Fruit fly (Drosophila melanogaster) whole organism, embryonic: ENCODE measurements around the gene Edg91.
A peak's percentile ranks its signal among the peaks of the same experiment; 100 is the strongest.

ENCODE experiments used
- Antp ChIP-seq: fragments of 200-800 bp; sonication (Bioruptor generic); optimal IDR thresholded peaks from 3 replicates; lab custom pipeline; 2016; ENCODE audit warnings: missing biosample characterization, missing genetic modification characterization
- CG10267 ChIP-seq: fragments of 200-800 bp; sonication (Bioruptor generic); optimal IDR thresholded peaks from 2 replicates; lab custom pipeline; 2018; ENCODE audit warnings: missing biosample characterization, mild to moderate bottlenecking, missing genetic modification characterization, moderate library complexity
- CG10979 ChIP-seq: fragments of 200-800 bp; sonication (Bioruptor generic); optimal IDR thresholded peaks from 2 replicates; lab custom pipeline; 2018; ENCODE audit warnings: missing biosample characterization, mild to moderate bottlenecking, missing genetic modification characterization, moderate library complexity
- CG11093 ChIP-seq: fragments of 200-800 bp; sonication (Bioruptor generic); IDR thresholded peaks from 3 replicates; pipeline ENCODE4 v1.3.6; 2022; ENCODE audit warnings: missing biosample characterization, missing genetic modification characterization
- CG11504 ChIP-seq: fragments of 200-800 bp; sonication (Bioruptor generic); optimal IDR thresholded peaks from 3 replicates; lab custom pipeline; 2019; ENCODE audit warnings: missing biosample characterization, mild to moderate bottlenecking, missing genetic modification characterization, moderate library complexity
- CG12391 ChIP-seq: fragments of 200-800 bp; sonication (Bioruptor generic); optimal IDR thresholded peaks from 3 replicates; lab custom pipeline; 2018; ENCODE audit warnings: missing biosample characterization, mild to moderate bottlenecking, missing genetic modification characterization, moderate library complexity
- CG13775 ChIP-seq: fragments of 200-800 bp; sonication (Bioruptor generic); optimal IDR thresholded peaks from 3 replicates; lab custom pipeline; 2017; ENCODE audit warnings: missing biosample characterization, mild to moderate bottlenecking, missing genetic modification characterization
- CG14710 ChIP-seq: fragments of 200-800 bp; sonication (Bioruptor generic); optimal IDR thresholded peaks from 3 replicates; lab custom pipeline; 2019; ENCODE audit warnings: missing biosample characterization, mild to moderate bottlenecking, missing genetic modification characterization, moderate library complexity
- CG15696 ChIP-seq: fragments of 200-800 bp; sonication (Bioruptor generic); optimal IDR thresholded peaks from 2 replicates; lab custom pipeline; 2019; ENCODE audit warnings: missing biosample characterization, mild to moderate bottlenecking, missing genetic modification characterization, moderate library complexity
- CG1602 ChIP-seq: fragments of 200-800 bp; sonication (Bioruptor generic); optimal IDR thresholded peaks from 3 replicates; lab custom pipeline; 2016; ENCODE audit warnings: missing biosample characterization, missing genetic modification characterization
- CG1792 ChIP-seq: fragments of 200-800 bp; sonication (Bioruptor generic); optimal IDR thresholded peaks from 2 replicates; lab custom pipeline; 2016; ENCODE audit warnings: missing biosample characterization, missing genetic modification characterization
- CG31441 ChIP-seq: fragments of 200-800 bp; sonication (Bioruptor generic); IDR thresholded peaks from 2 replicates; pipeline ENCODE4 v1.3.6; 2022; ENCODE audit warnings: missing biosample characterization, missing genetic modification characterization
- CG42726 ChIP-seq: fragments of 200-800 bp; sonication (Bioruptor generic); IDR thresholded peaks from 2 replicates; pipeline ENCODE4 v1.3.6; 2022; ENCODE audit warnings: missing biosample characterization, missing genetic modification characterization; ENCODE audit not compliant: partially characterized antibody
- CG4707 ChIP-seq: fragments of 200-800 bp; sonication (Bioruptor generic); optimal IDR thresholded peaks from 2 replicates; lab custom pipeline; 2018; ENCODE audit warnings: missing biosample characterization, mild to moderate bottlenecking, missing genetic modification characterization, moderate library complexity
- CG4820 ChIP-seq: fragments of 200-800 bp; sonication (Bioruptor generic); optimal IDR thresholded peaks from 3 replicates; lab custom pipeline; 2016; ENCODE audit warnings: missing biosample characterization, missing genetic modification characterization
- CG7839 ChIP-seq: fragments of 200-800 bp; sonication (Bioruptor generic); optimal IDR thresholded peaks from 3 replicates; lab custom pipeline; 2018; ENCODE audit warnings: missing biosample characterization, mild to moderate bottlenecking, missing genetic modification characterization, moderate library complexity
- CG8478 ChIP-seq: fragments of >200 bp; optimal IDR thresholded peaks from 2 replicates; lab custom pipeline; 2018
- CG8924 ChIP-seq: fragments of 200-800 bp; optimal IDR thresholded peaks from 3 replicates; lab custom pipeline; 2019; ENCODE audit warnings: missing biosample characterization, mild to moderate bottlenecking, missing genetic modification characterization, moderate library complexity
- CG9215 ChIP-seq: fragments of 200-800 bp; sonication (Bioruptor generic); IDR thresholded peaks from 2 replicates; pipeline ENCODE4 v1.3.6; 2022; ENCODE audit warnings: missing biosample characterization, missing genetic modification characterization
- E2f1 ChIP-seq: fragments of 200-800 bp; sonication (Bioruptor generic); IDR thresholded peaks from 2 replicates; pipeline ENCODE4 v1.3.6; 2022; ENCODE audit warnings: missing biosample characterization, missing genetic modification characterization
- HLH3B ChIP-seq: fragments of 200-800 bp; sonication (Bioruptor generic); IDR thresholded peaks from 2 replicates; pipeline ENCODE4 v1.3.6; 2022; ENCODE audit warnings: missing biosample characterization, missing genetic modification characterization
- Hey ChIP-seq: fragments of 200-800 bp; sonication (Bioruptor generic); optimal IDR thresholded peaks from 3 replicates; lab custom pipeline; 2018; ENCODE audit warnings: missing biosample characterization, mild to moderate bottlenecking, missing genetic modification characterization
- MBD-R2 ChIP-seq: fragments of 200-800 bp; sonication (Bioruptor generic); IDR thresholded peaks from 2 replicates; pipeline ENCODE4 v1.3.6; 2022; ENCODE audit warnings: missing biosample characterization, missing genetic modification characterization
- Optix ChIP-seq: fragments of 200-800 bp; sonication (Bioruptor generic); IDR thresholded peaks from 3 replicates; pipeline ENCODE4 v1.3.6; 2022; ENCODE audit warnings: missing biosample characterization, missing genetic modification characterization
- Six4 ChIP-seq: fragments of 200-800 bp; sonication (Bioruptor generic); optimal IDR thresholded peaks from 2 replicates; lab custom pipeline; 2016; ENCODE audit warnings: missing biosample characterization, missing genetic modification characterization
- Sox102F ChIP-seq: fragments of 200-800 bp; sonication (Bioruptor generic); optimal IDR thresholded peaks from 2 replicates; lab custom pipeline; 2018; ENCODE audit warnings: missing biosample characterization, mild to moderate bottlenecking, missing genetic modification characterization, moderate library complexity
- Sry-β ChIP-seq: fragments of 200-800 bp; sonication (Bioruptor generic); optimal IDR thresholded peaks from 2 replicates; lab custom pipeline; 2018; ENCODE audit warnings: missing biosample characterization, mild to moderate bottlenecking, missing genetic modification characterization, moderate library complexity
- Xbp1 ChIP-seq: fragments of 200-800 bp; sonication (Bioruptor generic); optimal IDR thresholded peaks from 3 replicates; lab custom pipeline; 2016; ENCODE audit warnings: missing biosample characterization, mild to moderate bottlenecking, missing genetic modification characterization
- ap ChIP-seq: fragments of 200-800 bp; sonication (Bioruptor generic); IDR thresholded peaks from 2 replicates; pipeline ENCODE4 v1.3.6; 2022; ENCODE audit warnings: missing biosample characterization, missing genetic modification characterization
- cad ChIP-seq: fragments of >200 bp; optimal IDR thresholded peaks from 2 replicates; lab custom pipeline; 2017; ENCODE audit warnings: missing biosample characterization, missing genetic modification characterization
- chinmo ChIP-seq: fragments of 200-800 bp; sonication (Bioruptor generic); IDR thresholded peaks from 4 replicates; pipeline ENCODE4 v1.3.6; 2022; ENCODE audit warnings: missing biosample characterization, missing genetic modification characterization; ENCODE audit not compliant: partially characterized antibody
- dimm ChIP-seq: fragments of 200-800 bp; sonication (Bioruptor generic); IDR thresholded peaks from 2 replicates; pipeline ENCODE4 v1.3.6; 2022; ENCODE audit warnings: missing biosample characterization, missing genetic modification characterization
- dmrt11E ChIP-seq: fragments of 200-800 bp; sonication (Bioruptor generic); optimal IDR thresholded peaks from 3 replicates; lab custom pipeline; 2018; ENCODE audit warnings: missing biosample characterization, mild to moderate bottlenecking, missing genetic modification characterization, moderate library complexity
- dmrt99B ChIP-seq: fragments of 200-800 bp; sonication (Bioruptor generic); optimal IDR thresholded peaks from 2 replicates; lab custom pipeline; 2018; ENCODE audit warnings: missing biosample characterization, mild to moderate bottlenecking, missing genetic modification characterization, moderate library complexity
- gem ChIP-seq: fragments of 200-800 bp; sonication (Bioruptor generic); optimal IDR thresholded peaks from 2 replicates; lab custom pipeline; 2019; ENCODE audit warnings: missing biosample characterization, mild to moderate bottlenecking, missing genetic modification characterization, moderate library complexity
- gro ChIP-seq: fragments of 200-800 bp; sonication (Bioruptor generic); optimal IDR thresholded peaks from 2 replicates; lab custom pipeline; 2016; ENCODE audit warnings: missing biosample characterization, missing genetic modification characterization
- ham ChIP-seq: fragments of 200-800 bp; sonication (Bioruptor generic); IDR thresholded peaks from 2 replicates; pipeline ENCODE4 v1.3.6; 2022; ENCODE audit warnings: missing biosample characterization, missing genetic modification characterization
- lbe ChIP-seq: fragments of 200-800 bp; sonication (Bioruptor generic); optimal IDR thresholded peaks from 2 replicates; lab custom pipeline; 2016; ENCODE audit warnings: missing biosample characterization, mild to moderate bottlenecking, missing genetic modification characterization
- lola ChIP-seq, 3 experiments: fragments of >200 bp in 2 of 3; fragments of 200-800 bp in 1 of 3; sonication (Bioruptor generic) in 1 of 3; optimal IDR thresholded peaks; 2 replicates each; lab custom pipeline; 2017 to 2019; ENCODE audit warnings: missing biosample characterization in 3 of 3, missing genetic modification characterization in 3 of 3, mild to moderate bottlenecking in 1 of 3, moderate library complexity in 1 of 3
- mam ChIP-seq: fragments of 200-800 bp; sonication (Bioruptor generic); optimal IDR thresholded peaks from 3 replicates; lab custom pipeline; 2016; ENCODE audit warnings: missing biosample characterization, missing genetic modification characterization
- nom ChIP-seq: fragments of 200-800 bp; sonication (Bioruptor generic); optimal IDR thresholded peaks from 2 replicates; lab custom pipeline; 2017; ENCODE audit warnings: missing biosample characterization, missing genetic modification characterization, mild to moderate bottlenecking, moderate library complexity, missing genetic modification reagents
- phol ChIP-seq: fragments of 200-800 bp; sonication (Bioruptor generic); optimal IDR thresholded peaks from 3 replicates; lab custom pipeline; 2018; ENCODE audit warnings: missing biosample characterization, mild to moderate bottlenecking, missing genetic modification characterization, moderate library complexity
- psq ChIP-seq: fragments of 200-800 bp; sonication (Bioruptor generic); optimal IDR thresholded peaks from 2 replicates; lab custom pipeline; 2017; ENCODE audit warnings: missing biosample characterization, missing genetic modification characterization
- ro ChIP-seq: fragments of 200-800 bp; sonication (Bioruptor generic); IDR thresholded peaks from 2 replicates; pipeline ENCODE4 v1.3.6; 2022; ENCODE audit warnings: missing biosample characterization, missing genetic modification characterization
- sens ChIP-seq: fragments of 200-800 bp; sonication (Bioruptor generic); peaks from one replicate; lab custom pipeline; 2016; ENCODE audit warnings: missing biosample characterization, missing genetic modification characterization
- sim ChIP-seq: fragments of 200-800 bp; sonication (Bioruptor generic); IDR thresholded peaks from 2 replicates; pipeline ENCODE4 v1.3.6; 2022; ENCODE audit warnings: missing biosample characterization, missing genetic modification characterization
- sisA ChIP-seq: fragments of 200-800 bp; sonication (Bioruptor generic); IDR thresholded peaks from 2 replicates; pipeline ENCODE4 v1.3.6; 2022; ENCODE audit warnings: missing biosample characterization, missing genetic modification characterization

The Edg91 gene

DNA sequence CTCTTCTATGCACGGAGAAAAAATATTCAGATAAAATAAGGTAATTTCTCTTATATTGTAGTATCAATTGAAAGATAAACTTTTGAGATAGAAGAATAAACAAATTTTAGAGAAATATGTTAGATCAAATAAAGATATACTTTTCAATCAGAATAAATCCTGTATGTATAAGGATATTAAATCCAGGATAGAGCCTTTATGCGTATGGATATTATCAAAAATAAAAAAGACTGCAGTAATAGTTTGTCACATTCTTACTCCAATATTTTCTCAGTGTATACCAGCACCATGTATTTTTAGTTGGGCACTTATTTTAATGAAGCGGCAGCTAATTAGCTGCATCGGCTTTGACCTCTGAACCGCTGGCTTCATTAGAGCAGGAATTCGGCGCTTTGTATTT, 19.5 kb downstream of the Edg91 start (continued):
- TF ChIP-seq CG9215 (GFP tag; lab: Robert Waterston, UW) (no peak), chinmo (GFP tag; lab: Robert Waterston, UW) (no peak), sim (GFP tag; lab: Robert Waterston, UW) (no peak), sisA (GFP tag; lab: Robert Waterston, UW) (0 out of 2 replicates have a peak, but pooled peaks have one; percentile 19), lbe (GFP tag; lab: Kevin White, UChicago) (no peak), CG8924 (peak; percentile 7), dmrt99B (tag; lab: Kevin White, UChicago) (peak; percentile 5), CG7839 (tag; lab: Kevin White, UChicago) (peak; percentile 31), gem (tag; lab: Kevin White, UChicago) (peak; percentile 49), psq (no peak), ham (GFP tag; lab: Robert Waterston, UW) (no peak), CG13775 (GFP tag; lab: Kevin White, UChicago) (no peak), Sry-β (GFP tag; lab: Kevin White, UChicago) (no peak), ro (GFP tag; lab: Robert Waterston, UW) (no peak), sens (GFP tag; lab: Kevin White, UChicago) (peak; percentile 77), dmrt11E (peak; percentile 42), Sox102F (GFP tag; lab: Kevin White, UChicago) (peak; percentile 8), CG12391 (tag; lab: Kevin White, UChicago) (peak; percentile 22), phol (tag; lab: Kevin White, UChicago) (peak; percentile 48), cad (GFP tag; lab: Kevin White, UChicago) (no peak), CG31441 (GFP tag; lab: Robert Waterston, UW) (0 out of 2 replicates have a peak, but pooled peaks have one; percentile 13), CG8478 (lab: Kevin White, UChicago) (no peak), lola (GFP tag; optimal IDR thresholded peaks at IDR 0.05; lab: Kevin White, UChicago) (peak in 1 of 3 experiments; percentile 16), CG10267 (tag; lab: Kevin White, UChicago) (peak; percentile 9), E2f1 (no peak), CG14710 (tag; lab: Kevin White, UChicago) (peak; percentile 16), CG10979 (tag; lab: Kevin White, UChicago) (peak; percentile 40), CG15696 (tag; lab: Kevin White, UChicago) (peak; percentile 4)

DNA sequence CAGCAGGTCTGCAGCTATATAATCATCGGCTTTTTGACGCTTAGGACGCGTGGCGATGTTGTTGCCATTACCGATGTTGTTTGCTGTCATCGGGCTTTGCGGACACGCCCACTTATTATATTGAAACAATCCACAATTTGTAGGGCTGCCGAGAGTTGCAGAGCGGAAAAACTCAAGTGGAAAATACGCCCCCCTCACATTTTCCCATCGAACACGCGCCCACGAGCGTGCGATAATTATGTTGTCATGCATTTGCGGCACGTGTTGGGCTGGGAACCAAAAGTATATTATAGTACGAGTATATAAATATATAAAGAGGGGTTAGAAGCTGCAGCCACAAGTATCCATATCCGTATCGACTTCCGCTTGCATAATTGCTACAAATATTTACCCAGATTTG, 22.5 kb downstream of the Edg91 start:
- TF ChIP-seq gro: no peak
- no peak for TF ChIP-seq lola (GFP tag; optimal IDR thresholded peaks at IDR 0.05; lab: Kevin White, UChicago)
- peak; percentile 93 for TF ChIP-seq Hey
- TF ChIP-seq CG11504 (tag; lab: Kevin White, UChicago): no peak
- TF ChIP-seq nom (GFP tag; lab: Kevin White, UChicago): no peak
- no peak for TF ChIP-seq mam (GFP tag; lab: Kevin White, UChicago)
- TF ChIP-seq CG1602: no peak
- TF ChIP-seq dmrt11E: no peak
- TF ChIP-seq, all 482 proteins: peak for 1

DNA sequence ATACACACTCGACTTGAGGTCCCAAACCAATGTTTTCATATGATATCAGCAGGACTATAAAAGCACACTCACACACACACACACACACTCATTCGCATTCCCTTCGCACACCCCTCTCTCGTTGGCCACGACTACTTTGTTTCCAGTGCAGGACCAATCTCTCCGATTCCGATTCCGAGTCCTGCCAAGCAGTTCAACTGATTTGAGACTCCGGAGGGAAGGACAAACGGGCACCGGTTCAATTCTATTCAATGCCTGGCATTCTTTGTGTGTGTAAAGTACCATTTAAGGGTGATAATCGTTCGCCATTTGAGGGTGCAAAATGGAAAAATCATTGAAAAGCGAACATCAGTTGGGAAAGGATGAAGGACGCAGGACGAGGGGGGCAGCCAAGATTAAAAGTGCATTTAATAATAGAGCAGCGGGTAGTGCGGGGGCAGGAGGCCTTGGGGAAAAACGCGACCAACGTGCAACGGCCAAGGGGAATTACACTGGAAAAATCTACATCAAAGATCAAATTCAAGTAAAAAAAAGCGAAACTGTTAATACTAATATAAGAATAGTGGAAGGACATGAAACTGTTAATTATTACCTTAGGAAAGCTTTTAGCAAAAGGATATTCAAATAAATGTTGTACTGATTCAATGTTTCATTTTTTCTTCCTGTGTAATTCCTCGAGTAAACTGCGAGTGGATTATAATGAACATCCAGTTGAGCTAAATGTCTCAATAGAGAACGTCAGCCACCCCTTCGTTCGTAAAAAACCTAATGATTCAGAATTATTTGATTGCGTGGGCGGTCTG, 27.5 kb downstream of the Edg91 start:
- peak; percentile 30; the same call in 1 of the 2 replicates for TF ChIP-seq ap (GFP tag; lab: Robert Waterston, UW)
- peak; percentile 24 for TF ChIP-seq Six4
- no peak for TF ChIP-seq MBD-R2 (GFP tag; lab: Robert Waterston, UW)
- TF ChIP-seq Optix: no peak
- TF ChIP-seq CG14710 (tag; lab: Kevin White, UChicago): peak; percentile 76
- peak; percentile 66 for TF ChIP-seq CG12391 (tag; lab: Kevin White, UChicago)
- no peak for TF ChIP-seq CG42726 (GFP tag; lab: Robert Waterston, UW)
- no peak for TF ChIP-seq Antp (GFP tag; lab: Kevin White, UChicago)
- TF ChIP-seq Xbp1 (GFP tag; lab: Kevin White, UChicago): peak; percentile 27
- peak; percentile 6 for TF ChIP-seq CG4707 (GFP tag; lab: Kevin White, UChicago)
- TF ChIP-seq CG1792 (GFP tag; lab: Kevin White, UChicago): no peak
- peak; percentile 50 for TF ChIP-seq CG4820 (GFP tag; lab: Kevin White, UChicago)
- TF ChIP-seq HLH3B (GFP tag; lab: Robert Waterston, UW): 0 out of 2 replicates have a peak, but pooled peaks have one; percentile 10
- peak; percentile 42; the same call in 1 of the 3 replicates for TF ChIP-seq CG11093 (GFP tag; lab: Robert Waterston, UW)
- no peak for TF ChIP-seq dimm (GFP tag; lab: Robert Waterston, UW)
